Fruit fly (Drosophila melanogaster): ENCODE data around the gene ATPsynCF6.

ATPsynCF6 gene

dm6 chr3R:23373403-23373802, 17.5 kb upstream of the ATPsynCF6 start, which contains the start of gene CG42828:
CG42828 (plus strand) TSS chr3R:23373703.
- no peak for TF ChIP-seq woc (GFP tag; optimal IDR thresholded peaks at IDR 0.05)
- no peak for TF ChIP-seq foxo (GFP tag; optimal IDR thresholded peaks at IDR 0.05)
- no peak for TF ChIP-seq Hr83 (GFP tag; optimal IDR thresholded peaks at IDR 0.05; ENCODE audit: poor library complexity, severe bottlenecking)
- TF ChIP-seq h (GFP tag; optimal IDR thresholded peaks at IDR 0.05) = no peak
- no peak for TF ChIP-seq CG32264 (GFP tag; optimal IDR thresholded peaks at IDR 0.05)
- TF ChIP-seq fru (GFP tag; optimal IDR thresholded peaks at IDR 0.05) = no peak
- no peak for TF ChIP-seq dmrt93B (GFP tag; optimal IDR thresholded peaks at IDR 0.05)
- no peak for TF ChIP-seq Mio (GFP tag; optimal IDR thresholded peaks at IDR 0.05)
- TF ChIP-seq N (GFP tag; optimal IDR thresholded peaks at IDR 0.05) = no peak
- no peak for TF ChIP-seq Myc (optimal IDR thresholded peaks at IDR 0.05)
- no peak for TF ChIP-seq lola (GFP tag; optimal IDR thresholded peaks at IDR 0.05)
- TF ChIP-seq sage (GFP tag; optimal IDR thresholded peaks at IDR 0.05) = no peak
- TF ChIP-seq OdsH (GFP tag; optimal IDR thresholded peaks at IDR 0.05) = no peak
- no peak for TF ChIP-seq brk (GFP tag; optimal IDR thresholded peaks at IDR 0.05)
- no peak for TF ChIP-seq rgr (GFP tag; optimal IDR thresholded peaks at IDR 0.05)
- TF ChIP-seq ey (GFP tag; optimal IDR thresholded peaks at IDR 0.05) = no peak
- TF ChIP-seq Dfd (GFP tag; optimal IDR thresholded peaks at IDR 0.05) = no peak
- TF ChIP-seq Jra (GFP tag; optimal IDR thresholded peaks at IDR 0.05) = no peak

- TF ChIP-seq ey (GFP tag; optimal IDR thresholded peaks at IDR 0.05) = no peak
- no peak for TF ChIP-seq woc (GFP tag; optimal IDR thresholded peaks at IDR 0.05)
Observed at dm6 chr3R:23372624-23373023, 16.8 kb upstream of the ATPsynCF6 start, which contains the start of gene CG42827. CG42827 (plus strand) TSS chr3R:23372924.

dm6 chr3R:23368235-23368634, 12.4 kb upstream of the ATPsynCF6 start:
- TF ChIP-seq HLH106 (tag; optimal IDR thresholded peaks at IDR 0.05) = no peak
- TF ChIP-seq dmrt93B (GFP tag; optimal IDR thresholded peaks at IDR 0.05) = no peak
- no peak for TF ChIP-seq Rel (GFP tag; optimal IDR thresholded peaks at IDR 0.05)
- TF ChIP-seq Rel (tag; optimal IDR thresholded peaks at IDR 0.05) = no peak
- TF ChIP-seq dl (GFP tag; optimal IDR thresholded peaks at IDR 0.05; ENCODE audit: insufficient read depth in 1 of 2, partially characterized antibody in 2 of 2) = no peak
- no peak for TF ChIP-seq brk (GFP tag; optimal IDR thresholded peaks at IDR 0.05)
- TF ChIP-seq sage (GFP tag; optimal IDR thresholded peaks at IDR 0.05) = no peak

- TF ChIP-seq br (GFP tag; optimal IDR thresholded peaks at IDR 0.05) (no peak), CG32264 (GFP tag; optimal IDR thresholded peaks at IDR 0.05) (no peak), sv (GFP tag; optimal IDR thresholded peaks at IDR 0.05) (no peak), lola (GFP tag; optimal IDR thresholded peaks at IDR 0.05) (no peak), foxo (GFP tag; optimal IDR thresholded peaks at IDR 0.05) (no peak), Myc (optimal IDR thresholded peaks at IDR 0.05) (no peak), dsf (GFP tag; optimal IDR thresholded peaks at IDR 0.05; ENCODE audit: borderline replicate concordance) (no peak), h (GFP tag; optimal IDR thresholded peaks at IDR 0.05) (no peak), Sp1 (GFP tag; optimal IDR thresholded peaks at IDR 0.05) (no peak), rgr (GFP tag; optimal IDR thresholded peaks at IDR 0.05) (no peak), usp (GFP tag; optimal IDR thresholded peaks at IDR 0.05) (no peak), dmrt93B (GFP tag; optimal IDR thresholded peaks at IDR 0.05) (no peak), jim (GFP tag; optimal IDR thresholded peaks at IDR 0.05) (no peak), Abd-B (GFP tag; optimal IDR thresholded peaks at IDR 0.05) (no peak), psq (GFP tag; optimal IDR thresholded peaks at IDR 0.05) (no peak), Hr78 (GFP tag; optimal IDR thresholded peaks at IDR 0.05) (no peak), Jra (GFP tag; optimal IDR thresholded peaks at IDR 0.05) (no peak), woc (GFP tag; optimal IDR thresholded peaks at IDR 0.05) (no peak), GATAd (GFP tag; optimal IDR thresholded peaks at IDR 0.05) (no peak), N (GFP tag; optimal IDR thresholded peaks at IDR 0.05) (no peak)
Observed at dm6 chr3R:23367540-23367939, 11.7 kb upstream of the ATPsynCF6 start.

dm6 chr3R:23365028-23365427, 9.2 kb upstream of the ATPsynCF6 start:
- TF ChIP-seq N (GFP tag; optimal IDR thresholded peaks at IDR 0.05) (no peak), CG32264 (GFP tag; optimal IDR thresholded peaks at IDR 0.05) (no peak), fru (GFP tag; optimal IDR thresholded peaks at IDR 0.05) (no peak), dmrt93B (GFP tag; optimal IDR thresholded peaks at IDR 0.05) (no peak), jim (GFP tag; optimal IDR thresholded peaks at IDR 0.05) (no peak), GATAd (GFP tag; optimal IDR thresholded peaks at IDR 0.05) (no peak), psq (GFP tag; optimal IDR thresholded peaks at IDR 0.05) (no peak), woc (GFP tag; optimal IDR thresholded peaks at IDR 0.05) (no peak), brk (GFP tag; optimal IDR thresholded peaks at IDR 0.05) (no peak), dl (GFP tag; optimal IDR thresholded peaks at IDR 0.05; ENCODE audit: insufficient read depth in 1 of 2, partially characterized antibody in 2 of 2) (no peak), Myc (optimal IDR thresholded peaks at IDR 0.05) (no peak), dsf (GFP tag; optimal IDR thresholded peaks at IDR 0.05; ENCODE audit: borderline replicate concordance) (no peak)
